Fruit fly (Drosophila melanogaster): ENCODE results near the gene CG11122.

Gene CG11122

DNA sequence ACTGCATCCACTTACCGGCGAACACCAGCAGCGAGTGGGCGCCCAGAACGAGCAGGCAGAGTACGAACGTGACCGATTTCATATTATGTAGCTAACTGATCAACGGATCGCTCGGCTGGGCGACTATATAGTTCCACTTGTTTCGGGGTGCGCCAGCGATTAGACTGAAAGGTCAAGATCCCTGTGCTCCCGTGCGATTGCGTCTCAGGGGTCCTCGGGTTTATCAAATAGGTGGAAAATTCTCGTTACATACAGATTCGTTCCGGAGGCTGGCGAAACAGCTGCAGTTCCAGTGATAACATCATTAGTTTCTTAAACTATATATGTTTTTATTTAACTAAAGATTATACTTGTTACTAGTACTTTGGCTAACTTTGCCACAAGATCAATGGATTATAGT, 15.6 kb upstream of the CG11122 start, which contains the start of gene ssp7:
TSS of gene ssp7 (minus strand) at position 101 of the 400 bp plus-strand sequence.
- TF ChIP-seq CG34376 (GFP tag; optimal IDR thresholded peaks at IDR 0.05) = peak; percentile 20
- TF ChIP-seq CG17186 (GFP tag; optimal IDR thresholded peaks at IDR 0.05) = no peak

dm6 chrX:11137566-11138186, 13.2 kb upstream of the CG11122 start, which contains the start of gene CDK2AP1:
TSS of gene CDK2AP1 (plus strand) at chrX:11137859.
- TF ChIP-seq CG2120 (GFP tag; optimal IDR thresholded peaks at IDR 0.05) (peak; percentile 32), CG9609 (GFP tag; optimal IDR thresholded peaks at IDR 0.05) (peak; percentile 1), CG17829 (tag; optimal IDR thresholded peaks at IDR 0.05) (peak; percentile 32), CG6791 (GFP tag; IDR thresholded peaks at IDR 0.05; ENCODE audit: partially characterized antibody) (peak; percentile 87), Xrp1 (GFP tag; IDR thresholded peaks at IDR 0.05) (peak; percentile 9; the same call in 1 of the 2 replicates), sens (GFP tag) (peak; percentile 91), CG7963 (GFP tag; IDR thresholded peaks at IDR 0.05; ENCODE audit: partially characterized antibody) (peak; percentile 72), hb (GFP tag; IDR thresholded peaks at IDR 0.05; ENCODE audit: partially characterized antibody) (peak; percentile 84), CG8290 (GFP tag; optimal IDR thresholded peaks at IDR 0.05) (peak; percentile 19), CG8290 (tag; optimal IDR thresholded peaks at IDR 0.05) (no peak), CG7357 (GFP tag; IDR thresholded peaks at IDR 0.05) (peak; percentile 98), dpn (GFP tag; optimal IDR thresholded peaks at IDR 0.05) (peak in 1 of 2 experiments; percentile 37), CG12659 (GFP tag; optimal IDR thresholded peaks at IDR 0.05) (peak; percentile 50), YL-1 (GFP tag; optimal IDR thresholded peaks at IDR 0.05) (peak; percentile 14), nmo (GFP tag; optimal IDR thresholded peaks at IDR 0.05) (peak; percentile 36), Gsc (GFP tag; IDR thresholded peaks at IDR 0.05) (no peak), prd (optimal IDR thresholded peaks at IDR 0.05) (no peak), prd (GFP tag; IDR thresholded peaks at IDR 0.05) (peak; percentile 9; the same call in 1 of the 3 replicates), Dfd (GFP tag; optimal IDR thresholded peaks at IDR 0.05) (peak in 1 of 2 experiments; percentile 55), CG30020 (tag; optimal IDR thresholded peaks at IDR 0.05) (peak; percentile 94), CHES-1-like (GFP tag; optimal IDR thresholded peaks at IDR 0.05) (peak; percentile 13), caup (GFP tag; optimal IDR thresholded peaks at IDR 0.05; ENCODE audit: severe bottlenecking) (no peak), CG2116 (GFP tag; optimal IDR thresholded peaks at IDR 0.05) (peak; percentile 78), Lhr (GFP tag; optimal IDR thresholded peaks at IDR 0.05) (peak; percentile 3), shn (GFP tag; optimal IDR thresholded peaks at IDR 0.05) (peak; percentile 43), E2f1 (GFP tag; IDR thresholded peaks at IDR 0.05) (no peak), CG11456 (GFP tag; IDR thresholded peaks at IDR 0.05) (no peak), slp2 (GFP tag; optimal IDR thresholded peaks at IDR 0.05) (peak; percentile 11), slbo (GFP tag; IDR thresholded peaks at IDR 0.05) (peak; percentile 55), CG1233 (GFP tag; optimal IDR thresholded peaks at IDR 0.05) (no peak), Mrtf (GFP tag; IDR thresholded peaks at IDR 0.05) (no peak), Antp (GFP tag; optimal IDR thresholded peaks at IDR 0.05) (peak; percentile 36), ranshi (GFP tag; IDR thresholded peaks at IDR 0.05) (0 out of 2 replicates have a peak, but pooled peaks have one; percentile 29), CoRest (tag; optimal IDR thresholded peaks at IDR 0.05) (peak; percentile 19), CG9817 (tag; optimal IDR thresholded peaks at IDR 0.05) (peak; percentile 15), HLH54F (GFP tag; optimal IDR thresholded peaks at IDR 0.05) (peak; percentile 42), onecut (GFP tag; IDR thresholded peaks at IDR 0.05) (peak; percentile 15; the same call in 1 of the 2 replicates), sna (GFP tag; IDR thresholded peaks at IDR 0.05; ENCODE audit: partially characterized antibody) (peak; percentile 68; the same call in 1 of the 2 replicates), CG16863 (GFP tag; optimal IDR thresholded peaks at IDR 0.05) (peak; percentile 12), lmd (GFP tag; IDR thresholded peaks at IDR 0.05) (no peak), Usf (GFP tag; optimal IDR thresholded peaks at IDR 0.05) (no peak), sob (GFP tag; IDR thresholded peaks at IDR 0.05) (peak; percentile 27; the same call in 1 of the 2 replicates), Gug (GFP tag; IDR thresholded peaks at IDR 0.05) (no peak), ken (GFP tag; IDR thresholded peaks at IDR 0.05) (0 out of 3 replicates have a peak, but pooled peaks have one; percentile 10), CG13894 (tag; optimal IDR thresholded peaks at IDR 0.05) (peak; percentile 31), tgo (GFP tag; IDR thresholded peaks at IDR 0.05) (no peak)

Measured in whole organism, embryonic.